Fruit fly (Drosophila melanogaster) Kc167 (cell line): ENCODE measurements around the gene Nprl3.

Source experiments
- Myc ChIP-seq: fragments of >200 bp; optimal IDR thresholded peaks from 2 replicates; lab custom pipeline; 2017; ENCODE audit warnings: missing external identifiers
- psq ChIP-seq: fragments of >200 bp; optimal IDR thresholded peaks from 2 replicates; lab custom pipeline; 2017; ENCODE audit warnings: missing external identifiers

- TF ChIP-seq psq (lab: Kevin White, UChicago), result no peak
- no peak for TF ChIP-seq Myc (lab: Kevin White, UChicago)
Measured at dm6 chr3L:13973377-13974111, 28.1 kb downstream of the Nprl3 start, which contains the start of the genes CG13738 and Hsc70-1.
